Worm (Caenorhabditis elegans) whole organism, young adult: ENCODE results near the gene fbxa-60.

Experiments used
- F33H1.4 ChIP-seq: fragments of 200-800 bp; sonication (Bioruptor generic); IDR thresholded peaks from 2 replicates; pipeline ENCODE4 v1.3.6; 2022; ENCODE audit warnings: missing genetic modification reagents, missing genetic modification characterization, missing compliant biosample characterization
- gei-17 ChIP-seq: fragments of 200-800 bp; sonication (Bioruptor generic); optimal IDR thresholded peaks from 2 replicates; lab custom pipeline; 2018; ENCODE audit warnings: mild to moderate bottlenecking, missing genetic modification characterization, missing compliant biosample characterization

- TF ChIP-seq gei-17 (GFP tag; lab: Kevin White, UChicago) (no peak), F33H1.4 (no peak)
Observed at ce11 chrIII:989558-989957, 43.5 kb upstream of the fbxa-60 start.
